Worm (Caenorhabditis elegans): ENCODE results near the gene sel-5.
A peak's percentile ranks its signal among the peaks of the same experiment; 100 is the strongest.

Gene sel-5

DNA sequence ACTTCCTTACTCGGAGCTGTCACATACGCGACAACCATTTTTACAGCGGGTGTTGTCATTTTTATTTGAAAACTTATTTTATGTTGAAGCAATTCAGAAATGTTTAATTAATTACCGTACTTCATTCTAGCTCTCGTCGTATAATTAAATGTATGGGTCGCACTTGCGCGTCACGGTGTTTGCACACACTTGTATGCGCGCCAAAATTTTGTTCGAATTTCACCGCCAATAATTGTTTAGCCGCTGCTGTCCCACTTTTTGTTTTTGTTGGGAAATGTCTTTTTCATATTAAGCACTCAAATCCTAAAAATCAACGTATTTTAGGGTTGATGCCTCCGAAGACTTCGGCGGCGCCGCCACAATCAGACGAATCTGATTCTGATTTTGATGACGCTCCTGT is 8.9 kb upstream of the sel-5 start, which contains the start of the genes F35G12.7 and smc-4 (continued):
- TF ChIP-seq mab-9 (GFP tag; IDR thresholded peaks at IDR 0.05), result peak; percentile 41; the same call in 1 of the 2 replicates
- TF ChIP-seq fos-1 (tag; optimal IDR thresholded peaks at IDR 0.05), result no peak
- peak; percentile 48 for TF ChIP-seq C04F5.9 (tag; optimal IDR thresholded peaks at IDR 0.05)
- TF ChIP-seq nhr-90 (tag; optimal IDR thresholded peaks at IDR 0.05; ENCODE audit: poor library complexity), result peak; percentile 38
- TF ChIP-seq F16B12.6 (tag; optimal IDR thresholded peaks at IDR 0.05), result peak; percentile 95
- TF ChIP-seq nhr-85 (tag), result peak; percentile 58
- peak; percentile 87 to 94 for TF ChIP-seq lin-35 (GFP tag; optimal IDR thresholded peaks at IDR 0.05)
- peak; percentile 71 for TF ChIP-seq unc-130 (tag; optimal IDR thresholded peaks at IDR 0.05)
- TF ChIP-seq tbx-2 (tag; optimal IDR thresholded peaks at IDR 0.05), result peak; percentile 58
- TF ChIP-seq mdl-1 (tag; optimal IDR thresholded peaks at IDR 0.05), result peak in 1 of 2 experiments; percentile 33
- no peak for TF ChIP-seq ceh-88 (GFP tag; IDR thresholded peaks at IDR 0.05)
- no peak for TF ChIP-seq egl-27 (tag; optimal IDR thresholded peaks at IDR 0.05)
- TF ChIP-seq efl-1 (optimal IDR thresholded peaks at IDR 0.05), result peak; percentile 81 to 89
- peak; percentile 89 to 99 for TF ChIP-seq efl-1 (GFP tag; optimal IDR thresholded peaks at IDR 0.05 in 1 of 2)
- TF ChIP-seq snpc-4 (tag; optimal IDR thresholded peaks at IDR 0.05), result peak; percentile 9
- peak; percentile 6 for TF ChIP-seq unc-86 (tag; optimal IDR thresholded peaks at IDR 0.05)
- TF ChIP-seq vab-15 (tag; optimal IDR thresholded peaks at IDR 0.05), result peak; percentile 30
- peak; percentile 73 for TF ChIP-seq nhr-71 (tag; optimal IDR thresholded peaks at IDR 0.05)
- TF ChIP-seq lin-39 (tag; optimal IDR thresholded peaks at IDR 0.05), result peak; percentile 15
- TF ChIP-seq hlh-4 (tag; optimal IDR thresholded peaks at IDR 0.05), result no peak
- TF ChIP-seq xbp-1 (tag; optimal IDR thresholded peaks at IDR 0.05), result peak; percentile 58
- peak; percentile 26 for TF ChIP-seq fkh-8 (tag; optimal IDR thresholded peaks at IDR 0.05)
- peak; percentile 72 for TF ChIP-seq nhr-47 (tag; optimal IDR thresholded peaks at IDR 0.05)

DNA sequence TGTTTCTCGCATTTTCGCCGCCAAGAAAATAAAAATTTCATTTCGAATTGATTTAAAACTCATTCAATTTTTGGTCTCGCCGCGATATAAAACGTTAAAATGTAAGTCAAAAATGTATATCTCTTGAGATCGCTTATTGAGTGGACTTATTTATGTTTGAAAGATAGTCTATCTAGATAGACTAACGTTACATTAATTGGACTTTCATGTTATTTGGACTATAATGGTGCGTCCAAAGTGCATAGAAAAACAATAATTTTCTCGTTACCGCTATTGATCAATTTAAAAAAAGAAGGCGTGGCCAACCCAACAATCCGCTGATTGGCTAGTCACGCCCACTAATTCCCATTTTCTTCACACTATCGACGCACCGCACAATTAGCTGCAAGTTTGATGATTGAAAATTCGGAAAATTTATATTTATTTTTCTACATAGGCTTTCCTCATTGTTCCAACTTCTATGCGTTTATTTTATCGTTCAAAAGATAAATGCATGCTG is 5.9 kb upstream of the sel-5 start, which contains the start of gene F35G12.5:
Gene F35G12.5, plus strand, starts transcription at position 51 of the 499 bp plus-strand sequence.
- no peak for TF ChIP-seq lin-35 (GFP tag; optimal IDR thresholded peaks at IDR 0.05)
- TF ChIP-seq unc-130 (tag; optimal IDR thresholded peaks at IDR 0.05), result no peak
- no peak for TF ChIP-seq aha-1 (tag; optimal IDR thresholded peaks at IDR 0.05)
- no peak for TF ChIP-seq efl-1 (optimal IDR thresholded peaks at IDR 0.05)
- TF ChIP-seq efl-1 (GFP tag; optimal IDR thresholded peaks at IDR 0.05 in 1 of 2), result peak in 1 of 2 experiments; percentile 45
- no peak for TF ChIP-seq aly-2 (tag; optimal IDR thresholded peaks at IDR 0.05)
- TF ChIP-seq ztf-4 (tag; optimal IDR thresholded peaks at IDR 0.05), result no peak
- peak in 1 of 2 experiments; percentile 6 for TF ChIP-seq lsy-2 (tag; optimal IDR thresholded peaks at IDR 0.05)
- no peak for TF ChIP-seq ceh-82 (tag; optimal IDR thresholded peaks at IDR 0.05)
- no peak for TF ChIP-seq fkh-8 (tag; optimal IDR thresholded peaks at IDR 0.05)
- TF ChIP-seq irx-1 (tag; optimal IDR thresholded peaks at IDR 0.05), result no peak
- TF ChIP-seq nhr-20 (tag; optimal IDR thresholded peaks at IDR 0.05), result no peak
- no peak for TF ChIP-seq lir-3 (tag; optimal IDR thresholded peaks at IDR 0.05; ENCODE audit: poor library complexity)
- no peak for TF ChIP-seq swsn-7 (tag; optimal IDR thresholded peaks at IDR 0.05)

DNA sequence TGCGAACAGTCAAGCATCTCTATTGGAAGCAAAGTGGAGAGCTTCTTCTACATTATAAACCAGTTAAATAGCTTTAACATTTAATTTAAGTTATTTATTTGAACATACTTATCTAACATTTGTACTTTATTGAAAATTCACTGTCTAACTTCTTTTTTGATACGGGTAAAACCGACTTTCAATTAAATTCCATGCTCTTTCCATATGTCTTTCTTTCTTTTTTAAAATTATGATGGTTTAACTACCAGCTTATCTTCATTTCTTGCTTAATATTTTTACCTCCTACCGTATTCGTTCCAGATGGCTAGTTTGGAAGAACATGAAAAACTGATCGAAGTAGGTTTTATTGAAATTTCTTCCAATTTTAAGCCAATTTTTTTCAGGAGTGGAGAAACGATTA is 3.3 kb upstream of the sel-5 start, which contains the start of gene F35G12.12:
Gene F35G12.12, plus strand, starts transcription at position 301 of the 400 bp plus-strand sequence.
- TF ChIP-seq mef-2 (tag; optimal IDR thresholded peaks at IDR 0.05), result no peak
- TF ChIP-seq sox-4 (tag; optimal IDR thresholded peaks at IDR 0.05), result no peak
- no peak for TF ChIP-seq nhr-47 (tag; optimal IDR thresholded peaks at IDR 0.05)

DNA sequence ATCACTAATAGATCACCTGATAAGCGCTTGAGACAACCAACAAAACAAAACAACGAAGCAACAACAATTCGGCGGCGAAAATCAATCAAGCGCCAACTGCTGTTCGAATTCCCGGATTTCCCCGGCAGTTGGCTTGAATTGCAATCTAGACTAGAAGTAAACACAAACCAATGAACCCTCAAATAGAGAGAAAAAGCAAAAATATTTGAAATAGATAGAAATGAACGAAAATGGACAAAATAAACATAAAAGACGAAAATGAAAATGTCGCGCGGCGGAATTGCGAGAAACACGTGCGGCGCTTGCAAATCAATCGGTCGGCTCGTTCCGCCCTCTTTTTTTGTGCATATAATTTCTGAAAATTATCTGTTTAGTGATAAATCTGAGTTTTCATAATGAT is 9.8 kb downstream of the sel-5 start, which contains the start of gene idhg-1:
Gene idhg-1, plus strand, starts transcription at position 343 of the 400 bp plus-strand sequence.
- peak; percentile 37 to 53 (median 51) for TF ChIP-seq ceh-82 (tag; optimal IDR thresholded peaks at IDR 0.05)
- no peak for TF ChIP-seq ama-1 (optimal IDR thresholded peaks at IDR 0.05)
- no peak for TF ChIP-seq efl-3 (GFP tag; optimal IDR thresholded peaks at IDR 0.05)
- TF ChIP-seq jun-1 (tag; optimal IDR thresholded peaks at IDR 0.05), result no peak
- peak; percentile 84 for TF ChIP-seq swsn-7 (tag; optimal IDR thresholded peaks at IDR 0.05)
- TF ChIP-seq rnt-1 (tag; optimal IDR thresholded peaks at IDR 0.05), result peak; percentile 60
- peak; percentile 71 to 74 for TF ChIP-seq lsy-2 (tag; optimal IDR thresholded peaks at IDR 0.05)
- TF ChIP-seq zag-1 (tag; optimal IDR thresholded peaks at IDR 0.05), result no peak
- TF ChIP-seq unc-86 (tag; optimal IDR thresholded peaks at IDR 0.05), result peak; percentile 64
- TF ChIP-seq elt-3 (tag; optimal IDR thresholded peaks at IDR 0.05), result peak in 1 of 6 experiments; percentile 23
- peak; percentile 88 for TF ChIP-seq nhr-19 (GFP tag; conservative IDR thresholded peaks at IDR 0.05)
- peak; percentile 19 to 63 for TF ChIP-seq lin-35 (GFP tag; optimal IDR thresholded peaks at IDR 0.05)
- peak; percentile 3 for TF ChIP-seq vab-15 (tag; optimal IDR thresholded peaks at IDR 0.05)
- TF ChIP-seq C16A3.4 (tag; optimal IDR thresholded peaks at IDR 0.05), result peak; percentile 64
- TF ChIP-seq sup-37 (GFP tag; optimal IDR thresholded peaks at IDR 0.05), result no peak
- TF ChIP-seq mab-9 (GFP tag; IDR thresholded peaks at IDR 0.05), result no peak
- TF ChIP-seq nhr-11 (tag; optimal IDR thresholded peaks at IDR 0.05), result peak; percentile 37
- no peak for TF ChIP-seq C34B4.2 (tag; optimal IDR thresholded peaks at IDR 0.05)
- TF ChIP-seq blmp-1 (tag; optimal IDR thresholded peaks at IDR 0.05), result peak; percentile 33
- no peak for TF ChIP-seq hpl-2 (GFP tag; optimal IDR thresholded peaks at IDR 0.05)
- TF ChIP-seq ceh-88 (GFP tag; IDR thresholded peaks at IDR 0.05), result peak; percentile 26; the same call in 1 of the 2 replicates
